Worm (Caenorhabditis elegans) whole organism, mixed stage, embryonic: Measurements from ENCODE around the gene hst-3.2.

Source experiments
- M03D4.4 ChIP-seq: sonication (generic microtip); optimal IDR thresholded peaks from 2 replicates; lab custom pipeline; 2017; ENCODE audit warnings: mild to moderate bottlenecking, missing genetic modification characterization, missing compliant biosample characterization
- bed-3 ChIP-seq: fragments of 200-800 bp; sonication (Bioruptor generic); optimal IDR thresholded peaks from 3 replicates; lab custom pipeline; 2018; ENCODE audit warnings: mild to moderate bottlenecking, missing genetic modification characterization, moderate library complexity, missing compliant biosample characterization
- blmp-1 ChIP-seq: fragments of 150-350 bp; optimal IDR thresholded peaks from 2 replicates; lab custom pipeline; 2014; ENCODE audit warnings: missing biosample characterization, missing genetic modification characterization
- ceh-39 ChIP-seq: fragments of 150-350 bp; optimal IDR thresholded peaks from 2 replicates; lab custom pipeline; 2014; ENCODE audit warnings: missing biosample characterization, missing genetic modification characterization
- ceh-43 ChIP-seq: fragments of 200-800 bp; sonication (Bioruptor generic); optimal IDR thresholded peaks from 2 replicates; lab custom pipeline; 2018; ENCODE audit warnings: mild to moderate bottlenecking, missing genetic modification characterization, moderate library complexity, missing compliant biosample characterization
- ceh-83 ChIP-seq: fragments of 200-800 bp; sonication (Bioruptor generic); optimal IDR thresholded peaks from 2 replicates; lab custom pipeline; 2018; ENCODE audit warnings: mild to moderate bottlenecking, missing genetic modification characterization, missing compliant biosample characterization
- ces-1 ChIP-seq: fragments of 150-350 bp; optimal IDR thresholded peaks from 2 replicates; lab custom pipeline; 2014; ENCODE audit warnings: missing biosample characterization, missing genetic modification reagents, missing genetic modification characterization
- cnd-1 ChIP-seq: fragments of 200-800 bp; sonication (Bioruptor generic); optimal IDR thresholded peaks from 2 replicates; lab custom pipeline; 2018; ENCODE audit warnings: mild to moderate bottlenecking, missing genetic modification characterization, missing compliant biosample characterization
- drap-1 ChIP-seq: fragments of 200-800 bp; sonication (Bioruptor generic); optimal IDR thresholded peaks from 3 replicates; lab custom pipeline; 2018; ENCODE audit warnings: mild to moderate bottlenecking, missing genetic modification characterization, missing compliant biosample characterization
- elt-1 ChIP-seq: sonication (generic microtip); optimal IDR thresholded peaks from 2 replicates; lab custom pipeline; 2017; ENCODE audit warnings: missing genetic modification characterization, mild to moderate bottlenecking, missing compliant biosample characterization, antibody characterized with exemption, moderate library complexity, borderline replicate concordance; ENCODE audit not compliant: insufficient read depth
- elt-3 ChIP-seq: fragments of 150-350 bp; optimal IDR thresholded peaks from 2 replicates; lab custom pipeline; 2014; ENCODE audit warnings: missing biosample characterization, missing genetic modification characterization
- flh-1 ChIP-seq: fragments of 200-800 bp; sonication (Bioruptor generic); optimal IDR thresholded peaks from 2 replicates; lab custom pipeline; 2018; ENCODE audit warnings: mild to moderate bottlenecking, missing genetic modification characterization, moderate library complexity, missing compliant biosample characterization
- ham-2 ChIP-seq: fragments of 200-800 bp; sonication (Bioruptor generic); optimal IDR thresholded peaks from 2 replicates; lab custom pipeline; 2018; ENCODE audit warnings: mild to moderate bottlenecking, missing genetic modification characterization, missing compliant biosample characterization
- hlh-1 ChIP-seq: fragments of 150-350 bp; optimal IDR thresholded peaks from 2 replicates; lab custom pipeline; 2014; ENCODE audit warnings: missing biosample characterization, missing genetic modification reagents, missing genetic modification characterization
- lin-13 ChIP-seq: fragments of 150-350 bp; optimal IDR thresholded peaks from 2 replicates; lab custom pipeline; 2014; ENCODE audit warnings: missing biosample characterization, missing genetic modification characterization
- lsy-2 ChIP-seq: fragments of 150-350 bp; optimal IDR thresholded peaks from 2 replicates; lab custom pipeline; 2014; ENCODE audit warnings: missing biosample characterization, missing genetic modification characterization
- mab-5 ChIP-seq: fragments of 150-350 bp; optimal IDR thresholded peaks from 2 replicates; lab custom pipeline; 2014; ENCODE audit warnings: missing biosample characterization, missing genetic modification characterization
- mep-1 ChIP-seq: fragments of 150-350 bp; optimal IDR thresholded peaks from 2 replicates; lab custom pipeline; 2017; ENCODE audit warnings: missing biosample characterization, missing genetic modification reagents, missing genetic modification characterization, inconsistent platforms
- mls-2 ChIP-seq: sonication (generic microtip); optimal IDR thresholded peaks from 2 replicates; lab custom pipeline; 2016; ENCODE audit warnings: mild to moderate bottlenecking, missing genetic modification characterization, moderate library complexity, missing compliant biosample characterization
- nhr-12 ChIP-seq: fragments of 150-350 bp; optimal IDR thresholded peaks from 2 replicates; lab custom pipeline; 2014; ENCODE audit warnings: missing biosample characterization, missing genetic modification characterization
- nhr-2 ChIP-seq: fragments of 150-350 bp; optimal IDR thresholded peaks from 2 replicates; lab custom pipeline; 2014; ENCODE audit warnings: missing biosample characterization, missing genetic modification characterization
- nhr-237 ChIP-seq: fragments of 150-350 bp; optimal IDR thresholded peaks from 2 replicates; lab custom pipeline; 2014; ENCODE audit warnings: missing biosample characterization, missing genetic modification characterization
- nhr-76 ChIP-seq: sonication (generic microtip); optimal IDR thresholded peaks from 2 replicates; lab custom pipeline; 2017; ENCODE audit warnings: missing biosample characterization, missing genetic modification characterization
- pha-4 ChIP-seq: fragments of 150-350 bp; optimal IDR thresholded peaks from 2 replicates; lab custom pipeline; 2018; ENCODE audit warnings: missing biosample characterization, missing genetic modification reagents, missing genetic modification characterization
- sem-2 ChIP-seq: fragments of 200-800 bp; sonication (Bioruptor generic); optimal IDR thresholded peaks from 2 replicates; lab custom pipeline; 2018; ENCODE audit warnings: mild to moderate bottlenecking, missing genetic modification characterization, missing compliant biosample characterization
- snpc-4 ChIP-seq: fragments of 150-350 bp; optimal IDR thresholded peaks from 2 replicates; lab custom pipeline; 2014; ENCODE audit warnings: missing biosample characterization, missing genetic modification characterization
- sptf-1 ChIP-seq: sonication (generic microtip); optimal IDR thresholded peaks from 2 replicates; lab custom pipeline; 2017; ENCODE audit warnings: mild to moderate bottlenecking, missing genetic modification characterization, moderate library complexity, missing compliant biosample characterization
- tbx-8 ChIP-seq: fragments of 200-800 bp; sonication (Bioruptor generic); optimal IDR thresholded peaks from 2 replicates; lab custom pipeline; 2018; ENCODE audit warnings: mild to moderate bottlenecking, missing genetic modification characterization, moderate library complexity, missing compliant biosample characterization
- unc-120 ChIP-seq: sonication (generic microtip); optimal IDR thresholded peaks from 2 replicates; lab custom pipeline; 2017; ENCODE audit warnings: missing genetic modification characterization, missing compliant biosample characterization; ENCODE audit not compliant: poor library complexity, severe bottlenecking
- unc-39 ChIP-seq: fragments of 150-350 bp; optimal IDR thresholded peaks from 2 replicates; lab custom pipeline; 2014; ENCODE audit warnings: missing biosample characterization, missing genetic modification characterization
- unc-62 ChIP-seq: fragments of 150-350 bp; optimal IDR thresholded peaks from 2 replicates; lab custom pipeline; 2014; ENCODE audit warnings: missing biosample characterization, missing genetic modification reagents, missing genetic modification characterization
- ztf-11 ChIP-seq: fragments of 150-350 bp; optimal IDR thresholded peaks from 2 replicates; lab custom pipeline; 2014; ENCODE audit warnings: missing biosample characterization, missing genetic modification characterization

Gene hst-3.2

DNA sequence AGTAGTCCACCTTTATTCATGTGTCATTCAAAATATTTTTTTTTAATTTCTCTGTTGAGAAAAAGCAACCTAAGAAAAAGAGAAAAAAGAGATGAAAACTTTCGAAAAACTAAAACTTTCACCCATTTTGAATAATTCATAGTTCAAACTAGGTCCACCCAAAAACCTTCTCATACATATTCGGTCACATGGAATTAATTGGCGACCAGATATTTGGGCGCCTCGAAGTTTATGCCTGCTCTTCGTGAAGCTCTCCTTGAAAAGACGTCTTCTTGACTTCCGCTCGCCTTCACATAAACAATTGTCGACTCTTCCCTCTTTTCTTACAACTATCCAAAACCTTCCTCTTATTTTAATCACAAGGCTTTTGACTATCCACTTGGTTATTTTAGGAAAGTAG is 31.8 kb upstream of the hst-3.2 start:
- no peak for TF ChIP-seq tbx-8 (GFP tag; lab: Kevin White, UChicago)
- TF ChIP-seq lsy-2 (tag; lab: Kevin White, UChicago) = no peak
- no peak for TF ChIP-seq ceh-83 (GFP tag; lab: Kevin White, UChicago)
- TF ChIP-seq ceh-43 (GFP tag; lab: Kevin White, UChicago) = no peak
- no peak for TF ChIP-seq nhr-12 (tag; lab: Kevin White, UChicago)
- TF ChIP-seq ceh-39 (tag; lab: Kevin White, UChicago) = no peak
- no peak for TF ChIP-seq unc-62
- TF ChIP-seq flh-1 (GFP tag; lab: Kevin White, UChicago) = no peak

DNA sequence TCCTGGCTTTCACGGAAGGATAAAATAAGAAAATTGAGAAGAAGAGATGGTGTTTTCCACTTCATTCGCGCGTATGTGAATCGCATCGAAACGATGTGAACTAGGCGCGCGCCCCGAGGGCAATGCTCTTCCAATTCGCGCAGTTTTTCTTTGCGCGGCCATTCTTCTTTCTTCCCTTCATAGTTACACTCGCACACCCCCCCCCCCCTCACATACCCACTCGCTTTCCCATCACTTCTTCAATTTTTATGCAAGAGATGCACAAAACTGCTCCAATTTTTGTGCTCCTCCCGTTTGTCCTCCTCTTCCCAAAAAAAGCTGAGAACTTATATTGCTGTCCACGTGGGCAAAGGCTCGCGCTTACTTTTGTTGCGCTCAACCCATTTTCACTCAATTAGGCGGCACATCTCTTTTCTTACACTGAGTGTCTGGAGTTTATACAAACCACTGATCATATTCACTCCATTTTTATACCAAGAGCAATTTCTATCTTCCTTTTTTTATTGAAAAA is 29.8 kb upstream of the hst-3.2 start:
- TF ChIP-seq ztf-11 = no peak
- peak; percentile 49 for TF ChIP-seq ces-1 (GFP tag; lab: Kevin White, UChicago)
- TF ChIP-seq pha-4 (tag; lab: Kevin White, UChicago) = no peak
- TF ChIP-seq lin-13 (tag; lab: Kevin White, UChicago) = no peak
- no peak for TF ChIP-seq mls-2 (tag; lab: Kevin White, UChicago)
- TF ChIP-seq mab-5 = no peak

ce11 chrX:2950234-2950633 is 26.4 kb upstream of the hst-3.2 start:
- TF ChIP-seq bed-3 (GFP tag; lab: Kevin White, UChicago) = no peak
- TF ChIP-seq sptf-1 (tag; lab: Kevin White, UChicago) = no peak
- no peak for TF ChIP-seq pha-4 (tag; lab: Kevin White, UChicago)
- TF ChIP-seq cnd-1 (tag; lab: Kevin White, UChicago) = no peak
- TF ChIP-seq M03D4.4 (tag; lab: Kevin White, UChicago) = no peak
- no peak for TF ChIP-seq nhr-2 (tag; lab: Kevin White, UChicago)
- TF ChIP-seq blmp-1 (tag; lab: Kevin White, UChicago) = no peak
- no peak for TF ChIP-seq ceh-43 (GFP tag; lab: Kevin White, UChicago)
- no peak for TF ChIP-seq elt-3 (tag; lab: Kevin White, UChicago)
- TF ChIP-seq unc-120 (tag; lab: Kevin White, UChicago) = peak; percentile 81
- no peak for TF ChIP-seq mab-5
- no peak for TF ChIP-seq tbx-8 (GFP tag; lab: Kevin White, UChicago)
- TF ChIP-seq drap-1 = no peak
- TF ChIP-seq ztf-11 = no peak
- TF ChIP-seq nhr-12 (tag; lab: Kevin White, UChicago) = no peak
- TF ChIP-seq hlh-1 (tag; lab: Kevin White, UChicago) = peak; percentile 17
- no peak for TF ChIP-seq mep-1
- TF ChIP-seq lsy-2 (tag; lab: Kevin White, UChicago) = no peak
- no peak for TF ChIP-seq sem-2 (GFP tag; lab: Kevin White, UChicago)
- no peak for TF ChIP-seq snpc-4 (tag; lab: Kevin White, UChicago)
- no peak for TF ChIP-seq ham-2 (GFP tag; lab: Kevin White, UChicago)
- TF ChIP-seq ceh-39 (tag; lab: Kevin White, UChicago) = no peak
- TF ChIP-seq elt-1 (tag; lab: Kevin White, UChicago) = no peak
- TF ChIP-seq mls-2 (tag; lab: Kevin White, UChicago) = no peak
- TF ChIP-seq unc-62 = peak; percentile 56
- TF ChIP-seq lin-13 (tag; lab: Kevin White, UChicago) = no peak

- TF ChIP-seq nhr-237 (tag; lab: Kevin White, UChicago) = no peak
- TF ChIP-seq drap-1 = no peak
- no peak for TF ChIP-seq lin-13 (tag; lab: Kevin White, UChicago)
- no peak for TF ChIP-seq unc-39
- TF ChIP-seq nhr-2 (tag; lab: Kevin White, UChicago) = no peak
- TF ChIP-seq mls-2 (tag; lab: Kevin White, UChicago) = no peak
- no peak for TF ChIP-seq nhr-76 (tag; lab: Kevin White, UChicago)
- TF ChIP-seq elt-1 (tag; lab: Kevin White, UChicago) = no peak
- TF ChIP-seq ham-2 (GFP tag; lab: Kevin White, UChicago) = no peak
- no peak for TF ChIP-seq M03D4.4 (tag; lab: Kevin White, UChicago)
- TF ChIP-seq cnd-1 (tag; lab: Kevin White, UChicago) = no peak
- TF ChIP-seq, all 35 proteins: peak for 0
Measured at ce11 chrX:2946508-2947005, 22.8 kb upstream of the hst-3.2 start, which contains the start of the genes Y41G9A.10 and Y41G9A.5. Gene Y41G9A.10, minus strand, starts transcription at chrX:2946558. Gene Y41G9A.5, plus strand, starts transcription at chrX:2946667.
